Fruit fly (Drosophila melanogaster): Measurements from ENCODE around the gene CG43750.

dm6 chr2L:2372112-2372449 lies 18.4 kb downstream of the CG43750 start:
- TF ChIP-seq Pif1B (GFP tag; optimal IDR thresholded peaks at IDR 0.05) (no peak), CG32121 (GFP tag; IDR thresholded peaks at IDR 0.05) (no peak), D1 (tag; optimal IDR thresholded peaks at IDR 0.05) (no peak), CG8301 (tag; optimal IDR thresholded peaks at IDR 0.05) (no peak)
